Fruit fly (Drosophila melanogaster) whole organism, pupa: ENCODE measurements around the gene Sbp2.

ENCODE experiments used
- CG10348 ChIP-seq: fragments of 200-800 bp; sonication (Bioruptor generic); IDR thresholded peaks from 2 replicates; pipeline ENCODE4 v1.3.6; 2022; ENCODE audit warnings: missing biosample characterization, missing genetic modification characterization
- CG12605 ChIP-seq: fragments of 200-800 bp; sonication (Bioruptor generic); IDR thresholded peaks from 2 replicates; pipeline ENCODE4 v1.3.6; 2022; ENCODE audit warnings: missing biosample characterization, missing genetic modification characterization
- CG13204 ChIP-seq: fragments of 200-800 bp; sonication (Bioruptor generic); optimal IDR thresholded peaks from 2 replicates; lab custom pipeline; 2018; ENCODE audit warnings: missing biosample characterization, mild to moderate bottlenecking, missing genetic modification characterization, moderate library complexity
- CG15710 ChIP-seq: fragments of 200-800 bp; sonication (Bioruptor generic); optimal IDR thresholded peaks from 2 replicates; lab custom pipeline; 2018; ENCODE audit warnings: missing biosample characterization, mild to moderate bottlenecking, missing genetic modification characterization, moderate library complexity
- CG17806 ChIP-seq: fragments of 200-800 bp; sonication (Bioruptor generic); optimal IDR thresholded peaks from 2 replicates; lab custom pipeline; 2018; ENCODE audit warnings: missing biosample characterization, mild to moderate bottlenecking, missing genetic modification characterization, moderate library complexity
- CG34367 ChIP-seq: fragments of 200-800 bp; sonication (Bioruptor generic); optimal IDR thresholded peaks from 2 replicates; lab custom pipeline; 2018; ENCODE audit warnings: missing biosample characterization, mild to moderate bottlenecking, missing genetic modification characterization
- CG4496 ChIP-seq: fragments of 200-800 bp; sonication (Bioruptor generic); IDR thresholded peaks from 3 replicates; pipeline ENCODE4 v1.3.6; 2022; ENCODE audit warnings: missing biosample characterization, missing genetic modification characterization
- CG8159 ChIP-seq: fragments of 200-800 bp; sonication (Bioruptor generic); optimal IDR thresholded peaks from 3 replicates; lab custom pipeline; 2018; ENCODE audit warnings: missing biosample characterization, mild to moderate bottlenecking, missing genetic modification characterization, moderate library complexity
- CG9948 ChIP-seq: fragments of 200-800 bp; sonication (Bioruptor generic); optimal IDR thresholded peaks from 2 replicates; lab custom pipeline; 2018; ENCODE audit warnings: missing biosample characterization, mild to moderate bottlenecking, missing genetic modification characterization, moderate library complexity
- EcR ChIP-seq: fragments of 200-800 bp; sonication (Bioruptor generic); optimal IDR thresholded peaks from 3 replicates; lab custom pipeline; 2019; ENCODE audit warnings: missing biosample characterization, missing genetic modification characterization, mild to moderate bottlenecking, moderate library complexity, missing genetic modification reagents
- Pif1A ChIP-seq: fragments of 200-800 bp; sonication (Bioruptor generic); optimal IDR thresholded peaks from 3 replicates; lab custom pipeline; 2016; ENCODE audit warnings: missing biosample characterization, missing genetic modification characterization
- fd96Ca ChIP-seq: fragments of 200-800 bp; sonication (Bioruptor generic); IDR thresholded peaks from 3 replicates; pipeline ENCODE4 v1.3.6; 2022; ENCODE audit warnings: missing biosample characterization, missing genetic modification characterization
- gl ChIP-seq: fragments of 200-800 bp; sonication (Bioruptor generic); optimal IDR thresholded peaks from 2 replicates; lab custom pipeline; 2018; ENCODE audit warnings: missing biosample characterization, mild to moderate bottlenecking, missing genetic modification characterization

- TF ChIP-seq gl (no peak), Pif1A (peak; percentile 12), CG4496 (GFP tag; lab: Robert Waterston, UW) (0 out of 3 replicates have a peak, but pooled peaks have one; percentile 9), CG34367 (peak; percentile 9), CG10348 (no peak), fd96Ca (no peak), CG13204 (GFP tag; lab: Kevin White, UChicago) (no peak), CG12605 (GFP tag; lab: Robert Waterston, UW) (no peak), EcR (peak; percentile 69), CG9948 (tag; lab: Kevin White, UChicago) (no peak), CG8159 (no peak), CG17806 (no peak), CG15710 (tag; lab: Kevin White, UChicago) (peak; percentile 4)
These were observed 14.4 kb upstream of the Sbp2 start, which contains the start of gene cert for dm6 chr3L:8289336-8290258.
